Fruit fly (Drosophila melanogaster): ENCODE measurements around the gene CG7271.

Gene CG7271

DNA sequence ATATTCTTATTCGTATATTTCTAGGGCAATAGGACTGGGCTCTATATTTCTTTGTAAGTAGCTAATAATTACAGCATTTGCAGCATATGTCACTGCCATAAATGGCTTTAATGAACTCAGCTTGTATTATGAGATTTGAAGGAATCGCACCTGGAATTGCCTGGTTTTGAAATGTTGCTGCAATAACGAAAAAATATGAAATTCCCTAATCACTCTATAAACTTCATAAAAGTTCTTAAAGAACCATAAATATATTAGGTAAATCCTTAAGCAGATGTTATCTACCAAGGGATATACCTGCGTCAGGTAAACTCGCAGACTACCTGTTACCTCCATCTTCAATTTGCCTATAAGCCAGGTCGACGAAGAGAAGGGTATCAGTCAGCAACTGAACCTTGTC is at the start of gene CG7271:
CG7271 (plus strand) TSS at position 373 of the 400 bp plus-strand sequence.
- TF ChIP-seq CG12768 (GFP tag; optimal IDR thresholded peaks at IDR 0.05) (no peak), pad (GFP tag; optimal IDR thresholded peaks at IDR 0.05) (no peak), CG11617 (GFP tag; optimal IDR thresholded peaks at IDR 0.05) (no peak), ovo (GFP tag; optimal IDR thresholded peaks at IDR 0.05) (no peak), CG7101 (tag; optimal IDR thresholded peaks at IDR 0.05) (no peak)

DNA sequence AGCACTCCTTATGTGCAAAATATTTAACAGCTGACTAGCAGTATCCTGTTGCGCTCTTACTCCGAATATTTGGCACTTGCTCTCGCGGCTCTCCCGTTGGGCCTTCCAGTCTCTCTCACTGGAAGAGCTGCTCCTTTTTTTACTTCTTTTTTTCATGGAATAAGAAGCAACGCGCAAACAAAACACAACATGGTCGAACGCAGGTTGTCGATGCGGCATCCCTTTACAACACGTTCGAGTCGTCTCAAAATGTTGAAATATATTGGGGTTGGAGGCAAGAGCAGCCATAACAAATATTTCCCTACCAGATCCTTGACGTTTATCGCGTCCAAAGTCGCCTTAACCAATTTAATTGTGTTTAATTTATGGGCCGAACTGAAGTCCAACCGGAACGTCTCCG is 48.7 kb upstream of the CG7271 start:
- no peak for TF ChIP-seq tj (GFP tag; optimal IDR thresholded peaks at IDR 0.05)
- TF ChIP-seq CG1620 (GFP tag; optimal IDR thresholded peaks at IDR 0.05) = no peak
- TF ChIP-seq Hr96 (GFP tag; optimal IDR thresholded peaks at IDR 0.05) = no peak
- TF ChIP-seq CG5204 (GFP tag; optimal IDR thresholded peaks at IDR 0.05) = no peak
- TF ChIP-seq cic (GFP tag; optimal IDR thresholded peaks at IDR 0.05) = no peak
- no peak for TF ChIP-seq ovo (GFP tag; optimal IDR thresholded peaks at IDR 0.05)
- no peak for TF ChIP-seq toe (GFP tag; optimal IDR thresholded peaks at IDR 0.05)
- TF ChIP-seq Crg-1 (GFP tag; optimal IDR thresholded peaks at IDR 0.05) = no peak
- no peak for TF ChIP-seq cnc (optimal IDR thresholded peaks at IDR 0.05)
- no peak for TF ChIP-seq CG7101 (tag; optimal IDR thresholded peaks at IDR 0.05)
- no peak for TF ChIP-seq CG7045 (GFP tag; optimal IDR thresholded peaks at IDR 0.05)
- no peak for TF ChIP-seq CG12768 (GFP tag; optimal IDR thresholded peaks at IDR 0.05)
- TF ChIP-seq Mnt (GFP tag; optimal IDR thresholded peaks at IDR 0.05) = no peak
- no peak for TF ChIP-seq Clk (GFP tag; optimal IDR thresholded peaks at IDR 0.05)

DNA sequence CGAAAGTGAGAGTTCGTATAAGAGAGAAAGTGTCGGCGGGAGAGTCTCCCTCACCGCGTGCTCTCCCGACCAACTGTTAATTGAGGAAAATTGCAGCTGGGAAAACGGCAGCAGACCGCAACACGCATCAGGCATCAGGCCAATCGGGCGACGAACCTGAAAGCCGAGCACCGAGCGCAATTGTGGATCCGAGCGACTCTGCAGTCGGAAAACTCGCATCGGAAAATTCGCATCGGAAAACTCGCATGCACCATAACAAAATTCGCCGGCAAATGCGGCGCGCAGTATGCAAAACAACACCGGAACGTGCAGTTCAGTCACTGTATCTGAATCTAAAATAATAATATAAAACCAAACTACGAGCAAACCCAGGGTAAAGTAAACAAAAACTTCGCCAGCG is 28.6 kb upstream of the CG7271 start, which contains the start of gene AstC-R1:
AstC-R1 (plus strand) TSS at position 301 of the 400 bp plus-strand sequence.
- TF ChIP-seq CG12768 (GFP tag; optimal IDR thresholded peaks at IDR 0.05) = no peak
- no peak for TF ChIP-seq tj (GFP tag; optimal IDR thresholded peaks at IDR 0.05)
- TF ChIP-seq cic (GFP tag; optimal IDR thresholded peaks at IDR 0.05) = no peak

DNA sequence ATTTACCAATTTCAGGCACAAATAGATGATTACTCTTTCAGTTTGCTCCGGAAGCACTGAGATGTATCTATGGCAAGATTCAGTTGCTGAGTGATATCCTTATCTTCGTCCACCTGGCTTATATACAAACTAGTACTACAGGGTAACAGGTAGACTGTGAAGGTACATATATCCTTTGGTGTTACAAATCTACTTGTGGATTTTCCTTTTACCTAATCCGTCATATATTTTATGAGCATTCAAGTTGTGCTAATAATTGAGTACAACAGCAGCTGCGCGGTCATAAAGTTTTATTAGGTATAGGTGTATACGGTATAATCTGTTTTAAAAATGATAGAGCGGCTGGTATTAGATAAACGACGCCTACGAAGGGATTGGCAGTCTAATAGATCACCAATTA is 5.1 kb downstream of the CG7271 start, which contains the start of gene term:
term (minus strand) TSS at position 101 of the 400 bp plus-strand sequence.
- TF ChIP-seq cic (GFP tag; optimal IDR thresholded peaks at IDR 0.05) (no peak), kay (GFP tag; ENCODE audit: borderline replicate concordance) (no peak), toe (GFP tag; optimal IDR thresholded peaks at IDR 0.05) (no peak), Clk (GFP tag; optimal IDR thresholded peaks at IDR 0.05) (no peak), CG12768 (GFP tag; optimal IDR thresholded peaks at IDR 0.05) (no peak), CG33017 (tag; optimal IDR thresholded peaks at IDR 0.05) (no peak), pad (GFP tag; optimal IDR thresholded peaks at IDR 0.05) (no peak), tj (GFP tag; optimal IDR thresholded peaks at IDR 0.05) (no peak), CG5204 (GFP tag; optimal IDR thresholded peaks at IDR 0.05) (no peak), CG1620 (GFP tag; optimal IDR thresholded peaks at IDR 0.05) (no peak), bab1 (GFP tag; optimal IDR thresholded peaks at IDR 0.05) (no peak), Mnt (GFP tag; optimal IDR thresholded peaks at IDR 0.05) (no peak), CG11617 (GFP tag; optimal IDR thresholded peaks at IDR 0.05) (no peak), cnc (optimal IDR thresholded peaks at IDR 0.05) (no peak), Crg-1 (GFP tag; optimal IDR thresholded peaks at IDR 0.05) (no peak), CG7101 (tag; optimal IDR thresholded peaks at IDR 0.05) (no peak), Hr96 (GFP tag; optimal IDR thresholded peaks at IDR 0.05) (no peak), CG14711 (tag; optimal IDR thresholded peaks at IDR 0.05) (no peak)

DNA sequence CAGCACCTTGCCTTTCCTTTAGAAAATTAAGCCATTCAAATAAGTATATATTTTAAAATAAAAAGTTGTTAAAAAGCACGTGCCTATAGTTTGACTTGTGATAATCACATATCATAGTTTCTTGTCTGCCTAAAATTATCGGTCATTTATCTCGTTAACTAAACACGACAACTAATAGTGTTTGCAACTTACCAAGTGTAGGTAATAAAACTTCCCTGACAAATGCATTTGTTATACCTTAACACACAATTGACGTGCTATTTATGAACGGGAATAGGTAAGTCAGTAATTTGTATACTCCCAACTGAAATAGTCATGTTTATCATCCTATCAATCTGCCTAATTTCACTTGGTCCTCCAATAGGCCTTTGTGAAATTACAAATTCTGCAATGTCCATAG is 14.6 kb downstream of the CG7271 start, which contains the start of gene CG18234:
CG18234 (plus strand) TSS at position 301 of the 400 bp plus-strand sequence.
- TF ChIP-seq CG1620 (GFP tag; optimal IDR thresholded peaks at IDR 0.05) (no peak), Hr96 (GFP tag; optimal IDR thresholded peaks at IDR 0.05) (no peak), Crg-1 (GFP tag; optimal IDR thresholded peaks at IDR 0.05) (no peak), CG7101 (tag; optimal IDR thresholded peaks at IDR 0.05) (no peak), cic (GFP tag; optimal IDR thresholded peaks at IDR 0.05) (no peak), cnc (optimal IDR thresholded peaks at IDR 0.05) (no peak), CG5204 (GFP tag; optimal IDR thresholded peaks at IDR 0.05) (no peak), pad (GFP tag; optimal IDR thresholded peaks at IDR 0.05) (no peak), CG12768 (GFP tag; optimal IDR thresholded peaks at IDR 0.05) (no peak), tj (GFP tag; optimal IDR thresholded peaks at IDR 0.05) (no peak), CG14711 (tag; optimal IDR thresholded peaks at IDR 0.05) (no peak), CG11617 (GFP tag; optimal IDR thresholded peaks at IDR 0.05) (no peak), ovo (GFP tag; optimal IDR thresholded peaks at IDR 0.05) (no peak), CG33017 (tag; optimal IDR thresholded peaks at IDR 0.05) (no peak), kay (GFP tag; ENCODE audit: borderline replicate concordance) (no peak), Mnt (GFP tag; optimal IDR thresholded peaks at IDR 0.05) (no peak), toe (GFP tag; optimal IDR thresholded peaks at IDR 0.05) (no peak)

DNA sequence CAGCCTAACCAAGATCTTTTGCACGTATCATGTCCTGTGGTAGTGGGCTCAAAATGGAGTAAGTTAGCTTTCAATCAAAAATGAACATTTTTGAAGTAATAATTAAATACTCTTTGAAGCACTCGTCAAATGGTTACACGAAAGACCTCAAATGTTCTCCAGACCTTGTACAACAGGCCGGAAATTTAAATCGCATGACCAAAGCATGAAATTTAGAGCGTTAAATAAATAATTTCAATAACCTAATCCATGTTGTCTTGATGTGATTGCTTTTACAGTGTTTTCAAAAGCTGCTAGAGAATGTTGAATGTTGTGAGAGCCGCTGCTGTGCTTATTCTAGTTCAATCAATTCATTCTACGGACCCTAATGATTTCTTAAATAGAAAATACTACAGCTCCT is 16.6 kb downstream of the CG7271 start, which contains the start of gene CG18233:
CG18233 (plus strand) TSS at position 301 of the 400 bp plus-strand sequence.
- TF ChIP-seq Mnt (GFP tag; optimal IDR thresholded peaks at IDR 0.05) (no peak), tj (GFP tag; optimal IDR thresholded peaks at IDR 0.05) (no peak), CG12768 (GFP tag; optimal IDR thresholded peaks at IDR 0.05) (no peak), bab1 (GFP tag; optimal IDR thresholded peaks at IDR 0.05) (no peak), CG1620 (GFP tag; optimal IDR thresholded peaks at IDR 0.05) (no peak), CG5204 (GFP tag; optimal IDR thresholded peaks at IDR 0.05) (no peak), CG7045 (GFP tag; optimal IDR thresholded peaks at IDR 0.05) (no peak), CG7101 (tag; optimal IDR thresholded peaks at IDR 0.05) (no peak), CG14711 (tag; optimal IDR thresholded peaks at IDR 0.05) (no peak), Clk (GFP tag; optimal IDR thresholded peaks at IDR 0.05) (no peak), pad (GFP tag; optimal IDR thresholded peaks at IDR 0.05) (no peak), ovo (GFP tag; optimal IDR thresholded peaks at IDR 0.05) (no peak), CG11617 (GFP tag; optimal IDR thresholded peaks at IDR 0.05) (no peak), kay (GFP tag; ENCODE audit: borderline replicate concordance) (no peak)

DNA sequence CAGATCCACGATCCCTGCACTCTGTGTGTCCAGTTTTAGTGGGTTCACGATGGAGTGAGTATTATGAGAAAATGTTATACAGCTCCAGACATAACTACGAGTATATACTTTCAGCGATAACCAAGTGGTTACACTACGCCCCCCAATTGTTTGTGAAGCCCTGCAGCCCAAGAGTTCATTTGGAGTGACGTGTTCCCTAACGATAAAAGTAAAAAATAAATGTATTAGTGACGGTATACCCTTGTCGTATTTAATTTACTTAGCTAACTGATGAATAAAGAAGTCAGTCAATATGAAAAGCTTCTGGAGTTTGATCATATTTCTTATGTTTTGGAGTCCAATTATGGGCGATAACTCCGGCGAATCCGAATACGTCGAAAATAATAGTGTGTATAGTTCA is 18.6 kb downstream of the CG7271 start, which contains the start of gene CG18231:
CG18231 (plus strand) TSS at position 301 of the 400 bp plus-strand sequence.
- no peak for TF ChIP-seq bab1 (GFP tag; optimal IDR thresholded peaks at IDR 0.05)
- TF ChIP-seq CG7101 (tag; optimal IDR thresholded peaks at IDR 0.05) = no peak
- TF ChIP-seq Crg-1 (GFP tag; optimal IDR thresholded peaks at IDR 0.05) = no peak
- no peak for TF ChIP-seq CG1620 (GFP tag; optimal IDR thresholded peaks at IDR 0.05)
- TF ChIP-seq pad (GFP tag; optimal IDR thresholded peaks at IDR 0.05) = no peak
- TF ChIP-seq kay (GFP tag; ENCODE audit: borderline replicate concordance) = no peak
- no peak for TF ChIP-seq Mnt (GFP tag; optimal IDR thresholded peaks at IDR 0.05)
- no peak for TF ChIP-seq cnc (optimal IDR thresholded peaks at IDR 0.05)

Measured in whole organism, adult.